Fruit fly (Drosophila melanogaster) Kc167 (cell line): ENCODE measurements around the gene Gcat.

Source experiments
- Sin3A ChIP-seq: fragments of >200 bp; optimal IDR thresholded peaks from 2 replicates; lab custom pipeline; 2018; ENCODE audit warnings: missing external identifiers
- h ChIP-seq: fragments of >200 bp; optimal IDR thresholded peaks from 3 replicates; lab custom pipeline; 2018; ENCODE audit warnings: missing external identifiers
- insv ChIP-seq: fragments of >200 bp; optimal IDR thresholded peaks from 3 replicates; lab custom pipeline; 2018; ENCODE audit warnings: missing external identifiers
- ttk ChIP-seq: sonication (Bioruptor generic); optimal IDR thresholded peaks from 2 replicates; lab custom pipeline; 2017; ENCODE audit warnings: missing external identifiers

DNA sequence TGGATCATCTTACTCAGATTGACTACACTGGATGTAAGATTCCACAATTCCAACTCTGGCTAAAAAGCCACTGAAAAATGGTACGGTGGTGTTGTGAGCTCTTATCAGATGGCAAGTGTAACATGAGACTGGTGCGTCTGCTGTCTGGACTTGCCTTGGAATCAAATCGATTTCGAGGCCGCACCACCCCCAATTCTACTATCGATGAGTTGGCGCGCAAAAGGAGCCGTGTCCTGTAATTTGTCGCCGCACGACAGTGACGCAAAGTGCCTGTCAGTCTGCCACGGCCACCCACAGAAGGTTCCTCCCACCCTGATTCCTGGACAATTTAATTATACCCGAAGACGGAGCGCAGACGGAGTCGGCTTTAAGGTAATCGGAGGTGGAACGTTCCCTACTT lies 34.1 kb downstream of the Gcat start:
- TF ChIP-seq ttk (lab: Kevin White, UChicago) (no peak), insv (lab: Kevin White, UChicago) (no peak), h (no peak), Sin3A (lab: Kevin White, UChicago) (no peak)
